Worm (Caenorhabditis elegans) whole organism, midembryonic: ENCODE measurements around the gene tag-329.

Experiments used
- T22C8.4 ChIP-seq: fragments of 200-800 bp; sonication (Bioruptor generic); IDR thresholded peaks from 2 replicates; pipeline ENCODE4 v1.3.6; 2022; ENCODE audit warnings: missing genetic modification characterization, missing compliant biosample characterization
- cog-1 ChIP-seq: sonication (generic microtip); optimal IDR thresholded peaks from 2 replicates; lab custom pipeline; 2016; ENCODE audit warnings: missing genetic modification characterization, missing compliant biosample characterization
- flt-1 ChIP-seq: fragments of 200-800 bp; sonication (Bioruptor generic); IDR thresholded peaks from 2 replicates; pipeline ENCODE4 v1.3.6; 2022; ENCODE audit warnings: missing genetic modification characterization, missing compliant biosample characterization
- klf-2 ChIP-seq: fragments of 200-800 bp; sonication (Bioruptor generic); conservative IDR thresholded peaks from 2 replicates; pipeline ENCODE4 v1.3.6; 2022; ENCODE audit warnings: missing genetic modification reagents, missing genetic modification characterization, missing compliant biosample characterization
- med-1 ChIP-seq: sonication (generic microtip); optimal IDR thresholded peaks from 2 replicates; lab custom pipeline; 2017; ENCODE audit warnings: missing genetic modification characterization, mild to moderate bottlenecking, missing compliant biosample characterization, antibody characterized with exemption, missing genetic modification reagents; ENCODE audit not compliant: insufficient read depth
- ref-1 ChIP-seq: fragments of 200-800 bp; sonication (Bioruptor generic); conservative IDR thresholded peaks from 2 replicates; pipeline ENCODE4 v1.3.6; 2022; ENCODE audit warnings: missing genetic modification reagents, missing genetic modification characterization, missing compliant biosample characterization
- tab-1 ChIP-seq: fragments of 200-800 bp; sonication (Bioruptor generic); IDR thresholded peaks from 2 replicates; pipeline ENCODE4 v1.3.6; 2022; ENCODE audit warnings: missing genetic modification characterization, missing compliant biosample characterization
- ztf-23 ChIP-seq: fragments of 200-800 bp; sonication (Bioruptor generic); IDR thresholded peaks from 2 replicates; pipeline ENCODE4 v1.3.6; 2022; ENCODE audit warnings: missing genetic modification reagents, missing genetic modification characterization, missing compliant biosample characterization
- ztf-29 ChIP-seq: fragments of 200-800 bp; sonication (Bioruptor generic); IDR thresholded peaks from 2 replicates; pipeline ENCODE4 v1.3.6; 2022; ENCODE audit warnings: missing genetic modification reagents, missing genetic modification characterization, missing compliant biosample characterization

The tag-329 gene

DNA sequence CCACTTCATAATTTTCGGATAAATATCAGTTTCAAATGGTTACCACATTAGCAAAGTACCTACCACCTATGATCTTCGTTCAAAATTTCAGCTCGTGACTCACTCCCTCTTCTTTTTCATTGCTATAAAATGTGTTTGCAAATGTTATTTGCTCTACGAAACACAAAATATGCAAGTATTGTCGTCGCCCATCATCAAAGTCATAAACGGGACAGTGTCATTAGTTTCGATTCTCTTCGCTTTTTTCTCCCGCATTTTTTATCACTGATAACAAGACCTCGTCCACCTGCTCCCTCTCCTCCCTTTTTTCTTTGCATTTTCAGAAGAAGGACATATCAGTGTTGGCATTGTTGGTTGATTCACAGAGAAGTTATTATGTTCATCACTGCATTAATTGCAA lies 8.3 kb upstream of the tag-329 start, which contains the start of gene C50F4.1:
C50F4.1 (plus strand) TSS at position 324 of the 400 bp plus-strand sequence.
- no peak for TF ChIP-seq klf-2 (GFP tag; lab: Robert Waterston, UW)
- TF ChIP-seq cog-1 (tag; lab: Kevin White, UChicago): no peak
- no peak for TF ChIP-seq flt-1
- TF ChIP-seq ztf-29 (GFP tag; lab: Robert Waterston, UW): no peak
- TF ChIP-seq T22C8.4: no peak
- no peak for TF ChIP-seq ztf-23 (GFP tag; lab: Robert Waterston, UW)

DNA sequence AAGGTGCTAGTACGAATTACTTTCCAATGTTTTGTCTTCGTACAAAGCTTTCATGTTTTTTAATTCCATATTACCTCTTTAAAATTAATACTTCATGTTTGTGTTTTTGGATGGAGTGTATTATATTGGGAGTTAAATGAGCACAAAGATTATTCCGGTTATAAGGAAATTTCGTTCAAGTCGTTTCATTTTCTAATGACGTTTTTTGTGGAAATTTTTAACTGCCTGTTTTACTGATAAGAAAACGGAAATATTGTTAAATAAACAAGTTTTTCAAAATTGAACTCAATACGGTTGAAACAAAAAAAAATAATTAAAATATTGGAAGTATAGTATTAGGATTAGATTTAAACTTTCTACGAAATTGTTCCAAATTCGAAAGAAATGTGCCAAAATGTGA lies 7.4 kb upstream of the tag-329 start:
- TF ChIP-seq cog-1 (tag; lab: Kevin White, UChicago) (no peak), med-1 (GFP tag; lab: Kevin White, UChicago) (no peak), ref-1 (GFP tag; lab: Robert Waterston, UW) (no peak), flt-1 (no peak), ztf-29 (GFP tag; lab: Robert Waterston, UW) (no peak), T22C8.4 (no peak), tab-1 (GFP tag; lab: Robert Waterston, UW) (no peak), ztf-23 (GFP tag; lab: Robert Waterston, UW) (no peak), klf-2 (GFP tag; lab: Robert Waterston, UW) (no peak)

DNA sequence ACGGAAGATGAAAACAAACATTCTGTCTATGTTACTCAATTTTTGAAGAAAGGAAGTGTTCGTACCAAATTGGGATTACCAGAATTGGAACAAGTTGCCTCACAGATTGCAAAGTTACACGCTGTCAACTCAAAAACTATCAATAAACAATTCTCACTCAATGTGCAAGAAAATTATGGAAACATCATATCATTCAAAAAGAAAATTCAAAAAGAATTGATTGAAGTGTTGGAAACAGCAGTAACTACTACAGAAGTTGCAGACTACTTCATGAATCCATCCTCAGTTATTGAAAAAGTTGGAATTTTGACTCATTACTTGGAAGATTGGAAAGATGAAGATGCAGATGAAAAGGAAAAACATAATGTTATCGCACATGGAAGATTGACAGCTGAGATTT lies 6.7 kb upstream of the tag-329 start:
- TF ChIP-seq ref-1 (GFP tag; lab: Robert Waterston, UW) (no peak), cog-1 (tag; lab: Kevin White, UChicago) (no peak)

DNA sequence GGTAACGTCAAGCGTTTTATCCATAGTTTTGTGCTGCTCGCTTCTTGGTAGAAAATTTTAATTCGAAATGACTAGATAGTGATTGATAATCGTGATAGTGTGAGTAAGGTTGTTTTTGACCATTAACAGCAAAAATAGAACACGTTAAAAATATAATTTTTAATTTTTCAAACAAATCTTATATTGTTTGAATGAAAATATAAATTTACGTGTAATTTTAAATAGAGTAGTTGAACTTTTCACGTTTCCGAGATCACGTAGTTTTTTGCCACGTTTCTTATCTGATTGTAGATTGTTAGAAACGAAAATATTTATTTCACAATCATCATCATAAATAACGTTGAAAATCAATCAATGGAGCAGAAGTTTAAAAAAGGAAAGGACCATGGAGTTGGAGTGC lies 3.2 kb upstream of the tag-329 start, which contains the start of the genes C50F4.10 and pfk-1.2:
C50F4.10 (minus strand) TSS at position 101 of the 400 bp plus-strand sequence.
pfk-1.2 (plus strand) TSS at position 325 of the 400 bp plus-strand sequence.
- no peak for TF ChIP-seq flt-1
- no peak for TF ChIP-seq ztf-29 (GFP tag; lab: Robert Waterston, UW)
- no peak for TF ChIP-seq ztf-23 (GFP tag; lab: Robert Waterston, UW)
- no peak for TF ChIP-seq tab-1 (GFP tag; lab: Robert Waterston, UW)
- no peak for TF ChIP-seq cog-1 (tag; lab: Kevin White, UChicago)
- no peak for TF ChIP-seq ref-1 (GFP tag; lab: Robert Waterston, UW)
- TF ChIP-seq med-1 (GFP tag; lab: Kevin White, UChicago): no peak
- no peak for TF ChIP-seq klf-2 (GFP tag; lab: Robert Waterston, UW)
- no peak for TF ChIP-seq T22C8.4

DNA sequence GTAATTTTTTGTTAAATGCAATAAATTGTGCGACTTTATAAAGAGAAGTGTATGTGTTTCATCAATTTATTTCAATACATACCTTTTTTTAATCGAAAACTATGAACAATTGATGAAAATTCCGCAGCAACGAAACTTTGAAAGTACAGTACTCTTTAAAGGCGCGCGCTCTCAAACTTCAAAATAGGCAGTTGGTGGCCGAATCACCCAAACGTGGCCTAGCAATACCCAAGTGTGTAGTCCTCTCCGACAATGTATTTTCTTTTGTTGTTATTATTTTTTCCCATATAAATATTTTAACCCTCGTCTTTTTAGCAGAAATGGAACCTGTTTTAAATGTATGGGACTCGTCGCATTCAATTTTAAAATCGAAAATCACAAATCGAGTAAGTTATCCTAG lies 1.8 kb downstream of the tag-329 start, which contains the start of gene C50F4.4:
C50F4.4 (plus strand) TSS at position 267 of the 400 bp plus-strand sequence.
- TF ChIP-seq ztf-23 (GFP tag; lab: Robert Waterston, UW) (0 out of 2 replicates have a peak, but pooled peaks have one; percentile 15), tab-1 (GFP tag; lab: Robert Waterston, UW) (no peak)

DNA sequence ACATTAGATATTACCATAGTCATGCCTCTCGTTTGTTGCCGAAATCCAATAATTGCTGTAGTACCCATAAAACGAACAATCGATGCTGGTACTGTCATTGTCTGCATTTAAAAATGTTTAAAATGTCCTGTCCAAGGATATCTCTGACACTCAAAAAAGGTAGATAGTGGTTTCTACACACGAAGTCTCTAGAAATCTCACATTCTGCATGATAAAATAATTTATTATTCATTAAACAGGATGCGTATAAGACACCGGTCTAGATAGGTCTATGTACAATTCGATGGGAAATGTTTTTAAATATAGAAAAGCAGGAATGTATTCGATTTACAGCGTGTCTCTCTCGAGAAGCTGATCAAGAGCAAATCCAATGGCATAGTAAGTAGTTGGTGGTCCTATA lies 4.9 kb downstream of the tag-329 start, which contains the start of gene C50F4.12:
C50F4.12 (minus strand) TSS at position 101 of the 400 bp plus-strand sequence.
- TF ChIP-seq ztf-29 (GFP tag; lab: Robert Waterston, UW): no peak
- TF ChIP-seq tab-1 (GFP tag; lab: Robert Waterston, UW): no peak
- TF ChIP-seq T22C8.4: no peak
- no peak for TF ChIP-seq med-1 (GFP tag; lab: Kevin White, UChicago)
- no peak for TF ChIP-seq cog-1 (tag; lab: Kevin White, UChicago)
- no peak for TF ChIP-seq ref-1 (GFP tag; lab: Robert Waterston, UW)
- TF ChIP-seq klf-2 (GFP tag; lab: Robert Waterston, UW): no peak
- no peak for TF ChIP-seq flt-1
- no peak for TF ChIP-seq ztf-23 (GFP tag; lab: Robert Waterston, UW)

DNA sequence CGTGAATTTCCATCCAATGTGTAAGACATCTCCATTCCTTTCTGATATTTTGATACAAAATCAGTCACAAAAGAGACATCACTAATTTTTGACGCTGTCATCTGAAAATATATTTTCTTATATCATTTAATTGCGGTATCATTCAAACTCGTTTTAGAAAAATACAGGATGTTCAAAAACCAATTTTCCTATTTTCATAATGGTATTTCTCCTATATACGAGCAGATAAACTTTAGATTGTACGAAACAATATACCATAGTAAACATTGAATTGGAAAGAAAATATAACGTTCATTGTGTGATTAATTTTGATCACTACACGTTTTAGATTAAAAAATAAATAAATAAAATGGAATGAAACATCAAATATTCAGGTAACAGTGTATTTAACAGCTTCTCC lies 6.8 kb downstream of the tag-329 start, which contains the start of gene C50F4.16:
C50F4.16 (minus strand) TSS at position 101 of the 400 bp plus-strand sequence.
- TF ChIP-seq klf-2 (GFP tag; lab: Robert Waterston, UW) (no peak), ztf-29 (GFP tag; lab: Robert Waterston, UW) (no peak), tab-1 (GFP tag; lab: Robert Waterston, UW) (no peak), cog-1 (tag; lab: Kevin White, UChicago) (no peak), T22C8.4 (no peak), med-1 (GFP tag; lab: Kevin White, UChicago) (no peak), ref-1 (GFP tag; lab: Robert Waterston, UW) (no peak), flt-1 (no peak), ztf-23 (GFP tag; lab: Robert Waterston, UW) (no peak)

DNA sequence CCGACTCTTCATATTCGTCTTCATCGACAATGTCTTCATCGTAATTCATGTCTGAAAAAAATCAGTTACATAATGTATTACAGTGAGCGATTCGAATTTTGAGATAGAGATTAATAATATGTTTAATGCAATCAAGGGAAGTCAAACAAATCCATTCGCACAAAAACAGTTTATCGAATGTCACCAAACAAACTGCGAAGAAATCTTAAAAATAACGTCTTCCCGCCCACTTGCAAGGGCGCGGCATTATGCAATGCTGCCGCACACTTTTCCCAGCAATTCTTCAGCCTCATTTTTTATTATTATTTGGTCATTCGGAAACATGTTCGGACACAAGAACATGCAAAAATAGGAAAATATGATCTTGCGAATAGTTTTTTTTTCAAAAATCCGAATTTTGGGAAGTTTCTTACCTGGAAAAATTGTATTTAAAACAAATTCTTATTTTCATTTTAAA lies 9.5 kb downstream of the tag-329 start, which contains the start of gene mdf-1:
mdf-1 (minus strand) TSS at position 51 of the 457 bp plus-strand sequence.
- no peak for TF ChIP-seq tab-1 (GFP tag; lab: Robert Waterston, UW)
- no peak for TF ChIP-seq ztf-29 (GFP tag; lab: Robert Waterston, UW)
- TF ChIP-seq klf-2 (GFP tag; lab: Robert Waterston, UW): 0 out of 2 replicates have a peak, but pooled peaks have one; percentile 35
- TF ChIP-seq cog-1 (tag; lab: Kevin White, UChicago): no peak
- no peak for TF ChIP-seq T22C8.4
- TF ChIP-seq ref-1 (GFP tag; lab: Robert Waterston, UW): 0 out of 2 replicates have a peak, but pooled peaks have one; percentile 33
- 0 out of 2 replicates have a peak, but pooled peaks have one; percentile 52 for TF ChIP-seq flt-1
- TF ChIP-seq med-1 (GFP tag; lab: Kevin White, UChicago): peak; percentile 28
- peak; percentile 67; the same call in 1 of the 2 replicates for TF ChIP-seq ztf-23 (GFP tag; lab: Robert Waterston, UW)

DNA sequence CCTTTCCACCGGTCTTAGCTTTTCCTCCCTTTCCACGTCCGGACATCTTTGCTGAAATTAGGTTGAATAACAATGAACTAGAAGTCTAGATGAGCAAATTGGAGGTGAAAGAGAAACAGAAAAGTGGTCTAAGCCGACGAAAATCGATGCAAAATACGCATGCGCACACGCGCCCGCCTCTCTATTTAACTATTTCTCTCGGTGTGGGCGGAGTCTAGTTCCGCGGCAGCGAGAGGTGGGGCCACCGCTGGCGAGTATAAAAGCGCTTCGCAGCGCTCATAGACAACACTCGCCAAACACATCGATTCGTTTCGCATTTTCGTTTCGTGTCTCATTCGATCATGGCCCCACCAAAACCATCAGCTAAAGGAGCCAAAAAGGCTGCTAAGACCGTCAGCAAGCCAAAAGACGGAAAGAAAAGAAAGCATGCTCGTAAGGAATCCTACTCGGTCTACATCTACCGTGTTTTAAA lies 10.6 kb downstream of the tag-329 start, which contains the start of the genes his-35 and his-41:
his-35 (minus strand) TSS at position 51 of the 472 bp plus-strand sequence.
his-41 (plus strand) TSS at position 299 of the 472 bp plus-strand sequence.
- TF ChIP-seq T22C8.4 (peak; percentile 46), flt-1 (0 out of 2 replicates have a peak, but pooled peaks have one; percentile 9), ztf-29 (GFP tag; lab: Robert Waterston, UW) (0 out of 2 replicates have a peak, but pooled peaks have one; percentile 20), ztf-23 (GFP tag; lab: Robert Waterston, UW) (no peak; the same call in 1 of the 2 replicates), med-1 (GFP tag; lab: Kevin White, UChicago) (no peak)
